Worm (Caenorhabditis elegans) whole organism, late embryonic: ENCODE data around the gene C31H2.3.

ENCODE experiments used
- che-1 ChIP-seq: sonication (generic microtip); optimal IDR thresholded peaks from 2 replicates; lab custom pipeline; 2016; ENCODE audit warnings: mild to moderate bottlenecking, missing genetic modification characterization, missing compliant biosample characterization
- dve-1 ChIP-seq: sonication (generic microtip); optimal IDR thresholded peaks from 2 replicates; lab custom pipeline; 2017; ENCODE audit warnings: antibody characterized with exemption, mild to moderate bottlenecking, missing genetic modification characterization, missing compliant biosample characterization
- elt-2 ChIP-seq: sonication (generic microtip); optimal IDR thresholded peaks from 2 replicates; lab custom pipeline; 2016; ENCODE audit warnings: missing genetic modification reagents, missing genetic modification characterization, missing compliant biosample characterization
- fkh-10 ChIP-seq: fragments of 150-350 bp; optimal IDR thresholded peaks from 2 replicates; lab custom pipeline; 2014; ENCODE audit warnings: missing biosample characterization, missing genetic modification reagents, missing genetic modification characterization
- hlh-8 ChIP-seq: sonication (generic microtip); optimal IDR thresholded peaks from 2 replicates; lab custom pipeline; 2016; ENCODE audit warnings: missing genotype, missing genetic modification characterization, missing compliant biosample characterization
- nhr-11 ChIP-seq: fragments of 150-350 bp; optimal IDR thresholded peaks from 2 replicates; lab custom pipeline; 2014; ENCODE audit warnings: missing biosample characterization, missing genetic modification characterization
- sox-4 ChIP-seq: sonication (generic microtip); optimal IDR thresholded peaks from 2 replicates; lab custom pipeline; 2017; ENCODE audit warnings: mild to moderate bottlenecking, missing genetic modification characterization, inconsistent platforms, missing compliant biosample characterization
- tbx-2 ChIP-seq: sonication (generic microtip); optimal IDR thresholded peaks from 2 replicates; lab custom pipeline; 2016; ENCODE audit warnings: missing genetic modification characterization, missing compliant biosample characterization

DNA sequence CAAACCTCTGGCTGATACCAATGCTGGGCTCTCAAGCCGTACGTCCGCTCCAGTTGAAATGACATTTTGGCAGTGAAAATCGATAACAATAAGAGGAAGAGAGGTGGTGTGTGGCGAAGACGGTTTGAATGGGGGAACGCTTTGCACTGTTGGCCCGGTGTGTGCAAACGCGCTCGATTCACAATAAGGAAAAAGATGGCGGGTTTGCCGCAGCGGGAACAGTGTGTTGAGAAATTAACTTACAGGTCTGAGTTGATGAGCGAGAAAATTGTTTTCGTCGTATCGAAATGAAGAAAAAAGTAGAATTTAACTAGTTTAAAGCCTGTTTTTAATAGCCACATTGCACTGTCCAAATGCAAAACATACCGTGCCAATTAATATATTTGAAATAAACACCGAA is 24.9 kb upstream of the C31H2.3 start, which contains the start of gene metl-9:
- TF ChIP-seq dve-1 (tag; lab: Kevin White, UChicago) = no peak
- TF ChIP-seq fkh-10 (GFP tag; lab: Kevin White, UChicago) = no peak
- no peak for TF ChIP-seq sox-4
- no peak for TF ChIP-seq nhr-11
- TF ChIP-seq che-1 = no peak
- no peak for TF ChIP-seq tbx-2 (tag; lab: Kevin White, UChicago)
- no peak for TF ChIP-seq elt-2
- no peak for TF ChIP-seq hlh-8 (tag; lab: Kevin White, UChicago)
